Fruit fly (Drosophila melanogaster) whole organism, adult: ENCODE data around the gene CG31949.

Experiments used
- CG11617 ChIP-seq: fragments of 200-800 bp; sonication (Bioruptor generic); optimal IDR thresholded peaks from 2 replicates; lab custom pipeline; 2017; ENCODE audit warnings: mild to moderate bottlenecking, missing biosample characterization, missing genetic modification reagents, missing genetic modification characterization
- CG12768 ChIP-seq: fragments of 200-800 bp; sonication (Bioruptor generic); optimal IDR thresholded peaks from 2 replicates; lab custom pipeline; 2017; ENCODE audit warnings: missing biosample characterization, missing genetic modification characterization, mild to moderate bottlenecking, moderate library complexity, missing genetic modification reagents
- CG14711 ChIP-seq: fragments of 200-800 bp; sonication (Bioruptor generic); optimal IDR thresholded peaks from 2 replicates; lab custom pipeline; 2018; ENCODE audit warnings: missing biosample characterization, mild to moderate bottlenecking, missing genetic modification characterization, moderate library complexity
- CG1620 ChIP-seq: fragments of 200-800 bp; sonication (Bioruptor generic); optimal IDR thresholded peaks from 2 replicates; lab custom pipeline; 2016; ENCODE audit warnings: missing biosample characterization, missing genetic modification characterization
- CG33017 ChIP-seq: fragments of 200-800 bp; sonication (Bioruptor generic); optimal IDR thresholded peaks from 2 replicates; lab custom pipeline; 2018; ENCODE audit warnings: missing biosample characterization, mild to moderate bottlenecking, missing genetic modification characterization, moderate library complexity
- CG5204 ChIP-seq: fragments of 200-800 bp; sonication (Bioruptor generic); optimal IDR thresholded peaks from 2 replicates; lab custom pipeline; 2016; ENCODE audit warnings: missing biosample characterization, missing genetic modification characterization
- CG7045 ChIP-seq: fragments of 200-800 bp; sonication (Bioruptor generic); optimal IDR thresholded peaks from 2 replicates; lab custom pipeline; 2017; ENCODE audit warnings: missing biosample characterization, mild to moderate bottlenecking, missing genetic modification characterization
- CG7101 ChIP-seq: fragments of 200-800 bp; sonication (Bioruptor generic); optimal IDR thresholded peaks from 2 replicates; lab custom pipeline; 2018; ENCODE audit warnings: missing biosample characterization, mild to moderate bottlenecking, missing genetic modification characterization, moderate library complexity
- Clk ChIP-seq: fragments of 200-800 bp; sonication (Bioruptor generic); optimal IDR thresholded peaks from 2 replicates; lab custom pipeline; 2017; ENCODE audit warnings: missing biosample characterization, missing genetic modification characterization
- Crg-1 ChIP-seq: fragments of 200-800 bp; sonication (Bioruptor generic); optimal IDR thresholded peaks from 2 replicates; lab custom pipeline; 2016; ENCODE audit warnings: missing biosample characterization, missing genetic modification characterization
- Hr96 ChIP-seq: fragments of 200-800 bp; sonication (Bioruptor generic); optimal IDR thresholded peaks from 2 replicates; lab custom pipeline; 2016; ENCODE audit warnings: missing biosample characterization, missing genetic modification characterization
- Mnt ChIP-seq: fragments of 200-800 bp; sonication (Bioruptor generic); optimal IDR thresholded peaks from 2 replicates; lab custom pipeline; 2016; ENCODE audit warnings: missing biosample characterization, mild to moderate bottlenecking, missing genetic modification characterization
- bab1 ChIP-seq: fragments of 200-800 bp; sonication (Bioruptor generic); optimal IDR thresholded peaks from 3 replicates; lab custom pipeline; 2019; ENCODE audit warnings: missing biosample characterization, mild to moderate bottlenecking, missing genetic modification characterization, moderate library complexity
- cic ChIP-seq: fragments of 200-800 bp; sonication (Bioruptor generic); optimal IDR thresholded peaks from 2 replicates; lab custom pipeline; 2017; ENCODE audit warnings: missing biosample characterization, mild to moderate bottlenecking, missing genetic modification characterization, moderate library complexity
- cnc ChIP-seq, 2 experiments: fragments of >200 bp; optimal IDR thresholded peaks; 2 replicates each; lab custom pipeline; 2017
- kay ChIP-seq: fragments of 200-800 bp; sonication (Bioruptor generic); peaks from one replicate; lab custom pipeline; 2016; ENCODE audit warnings: missing biosample characterization, missing genetic modification characterization, borderline replicate concordance
- ovo ChIP-seq: fragments of 200-800 bp; sonication (Bioruptor generic); optimal IDR thresholded peaks from 2 replicates; lab custom pipeline; 2016; ENCODE audit warnings: missing biosample characterization, missing genetic modification characterization
- pad ChIP-seq: fragments of 200-800 bp; sonication (Bioruptor generic); optimal IDR thresholded peaks from 3 replicates; lab custom pipeline; 2017; ENCODE audit warnings: missing biosample characterization, missing genetic modification characterization, mild to moderate bottlenecking, moderate library complexity, missing genetic modification reagents
- tj ChIP-seq: fragments of 200-800 bp; sonication (Bioruptor generic); optimal IDR thresholded peaks from 3 replicates; lab custom pipeline; 2017; ENCODE audit warnings: missing biosample characterization, mild to moderate bottlenecking, missing genetic modification characterization, moderate library complexity
- toe ChIP-seq: fragments of 200-800 bp; sonication (Bioruptor generic); optimal IDR thresholded peaks from 2 replicates; lab custom pipeline; 2016; ENCODE audit warnings: missing biosample characterization, missing genetic modification characterization

Gene CG31949

DNA sequence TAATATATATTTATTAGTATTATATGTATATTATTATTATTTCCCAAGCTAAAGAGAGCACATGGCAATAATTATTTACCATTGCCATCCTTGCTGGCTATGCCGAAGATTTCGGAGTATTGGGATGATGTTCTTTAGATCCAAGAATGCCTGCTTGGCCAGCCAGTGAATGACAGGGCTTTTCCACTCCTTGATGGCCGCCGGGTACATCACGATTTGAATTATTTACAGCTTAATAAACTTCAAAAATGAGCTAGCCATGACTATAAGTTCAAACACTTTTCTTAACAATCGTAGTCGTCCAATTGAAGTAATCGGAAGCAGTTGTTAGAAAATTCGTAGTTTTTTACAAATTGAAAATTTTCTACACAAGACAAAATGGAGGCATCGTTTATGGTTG, at the start of gene CG31949:
CG31949 (plus strand) TSS at position 301 of the 400 bp plus-strand sequence.
- TF ChIP-seq CG11617 (GFP tag; lab: Kevin White, UChicago) (no peak), kay (GFP tag; lab: Kevin White, UChicago) (no peak), CG1620 (GFP tag; lab: Kevin White, UChicago) (no peak), CG14711 (no peak), CG7045 (no peak), Mnt (GFP tag; lab: Kevin White, UChicago) (no peak), toe (GFP tag; lab: Kevin White, UChicago) (no peak), CG5204 (GFP tag; lab: Kevin White, UChicago) (no peak), ovo (GFP tag; lab: Kevin White, UChicago) (no peak), tj (GFP tag; lab: Kevin White, UChicago) (no peak), pad (no peak), cnc (optimal IDR thresholded peaks at IDR 0.05; lab: Kevin White, UChicago) (no peak), CG7101 (tag; lab: Kevin White, UChicago) (no peak), CG12768 (GFP tag; lab: Kevin White, UChicago) (no peak), Clk (GFP tag; lab: Kevin White, UChicago) (no peak), CG33017 (no peak)

DNA sequence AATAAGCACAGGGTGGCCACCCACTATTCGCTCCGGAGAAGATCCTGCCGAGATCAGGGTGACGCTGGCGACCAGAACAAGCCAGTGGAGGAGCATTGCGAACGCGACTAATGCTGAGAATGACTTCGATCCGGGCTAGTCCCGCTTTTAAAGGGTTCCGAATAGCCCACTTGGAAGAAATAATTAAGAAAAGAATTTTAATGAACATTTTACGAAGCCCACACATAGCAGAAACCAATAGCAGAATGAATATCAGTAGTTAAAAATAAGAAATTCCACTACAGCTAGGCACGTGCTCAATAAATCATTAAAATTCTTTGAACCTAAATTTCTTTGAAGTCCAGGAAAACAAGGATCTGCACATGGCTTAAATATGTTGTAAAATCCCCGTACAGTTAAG, 48.7 kb upstream of the CG31949 start, which contains the start of gene Ser12:
Ser12 (minus strand) TSS at position 101 of the 400 bp plus-strand sequence.
- TF ChIP-seq Clk (GFP tag; lab: Kevin White, UChicago) (no peak), CG14711 (no peak), Hr96 (GFP tag; lab: Kevin White, UChicago) (no peak), Mnt (GFP tag; lab: Kevin White, UChicago) (no peak), toe (GFP tag; lab: Kevin White, UChicago) (no peak), CG7101 (tag; lab: Kevin White, UChicago) (no peak), CG11617 (GFP tag; lab: Kevin White, UChicago) (no peak), ovo (GFP tag; lab: Kevin White, UChicago) (no peak), Crg-1 (GFP tag; lab: Kevin White, UChicago) (no peak)

DNA sequence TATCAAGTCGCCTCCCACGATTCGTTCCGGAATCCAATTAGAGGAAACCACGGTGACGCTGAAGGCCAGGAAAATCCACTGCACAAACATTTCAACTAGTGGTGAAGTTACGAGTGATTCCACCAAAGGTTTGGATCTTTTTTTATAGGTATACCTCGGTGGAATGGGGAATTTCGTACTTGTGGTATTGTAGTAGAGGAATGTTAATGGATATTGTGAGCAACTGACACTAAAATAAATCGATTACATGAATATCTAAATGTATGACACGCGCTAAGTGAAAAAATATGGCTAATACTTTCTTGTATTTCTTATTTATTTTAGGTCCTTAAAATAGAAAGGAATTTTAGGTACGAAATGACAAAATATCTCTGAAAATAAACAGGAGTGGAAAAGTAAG, 47.7 kb upstream of the CG31949 start, which contains the start of gene CG17239:
CG17239 (minus strand) TSS at position 101 of the 400 bp plus-strand sequence.
- TF ChIP-seq CG14711 (no peak), cnc (optimal IDR thresholded peaks at IDR 0.05; lab: Kevin White, UChicago) (no peak), kay (GFP tag; lab: Kevin White, UChicago) (no peak), CG7045 (no peak)

DNA sequence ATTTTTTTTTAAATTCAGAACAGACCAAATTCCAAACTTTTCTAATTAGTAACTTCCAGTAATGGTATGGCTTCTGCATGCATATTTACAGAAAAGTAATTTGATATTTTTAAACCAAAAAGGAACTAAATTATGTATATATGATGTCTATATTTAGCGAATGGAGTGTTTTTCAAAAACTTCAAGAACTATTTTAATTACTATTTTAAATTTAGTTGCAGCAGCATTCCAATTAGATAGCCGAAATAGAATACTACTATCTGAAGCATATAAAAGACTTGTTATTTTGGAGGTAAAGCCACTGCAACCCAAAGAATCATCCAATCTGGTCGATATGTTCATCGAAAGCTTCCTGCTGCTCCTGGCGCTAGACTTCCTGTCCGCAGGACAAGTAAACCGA, 47.2 kb upstream of the CG31949 start, which contains the start of gene CG17234:
CG17234 (plus strand) TSS at position 301 of the 400 bp plus-strand sequence.
- no peak for TF ChIP-seq Clk (GFP tag; lab: Kevin White, UChicago)

DNA sequence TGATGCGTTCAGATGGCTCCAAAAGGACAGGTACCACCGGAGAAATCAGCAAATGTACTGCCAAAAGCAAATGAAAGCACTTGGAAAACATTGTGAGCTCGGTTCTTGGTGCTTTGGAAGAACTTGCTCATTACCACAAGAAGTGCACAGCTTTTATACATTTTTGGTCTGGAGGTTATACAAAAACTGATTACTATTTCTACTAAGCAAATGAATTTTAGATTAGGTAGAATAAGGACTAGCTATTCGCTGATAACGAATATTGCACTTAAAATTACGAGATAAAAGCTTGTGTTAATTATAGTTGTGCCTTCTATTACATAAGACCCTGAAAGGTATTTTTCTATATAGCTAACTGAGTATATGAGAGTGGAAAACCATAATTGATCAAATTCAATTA, 45.0 kb upstream of the CG31949 start, which contains the start of gene Send1:
Send1 (minus strand) TSS at position 101 of the 400 bp plus-strand sequence.
- no peak for TF ChIP-seq tj (GFP tag; lab: Kevin White, UChicago)

DNA sequence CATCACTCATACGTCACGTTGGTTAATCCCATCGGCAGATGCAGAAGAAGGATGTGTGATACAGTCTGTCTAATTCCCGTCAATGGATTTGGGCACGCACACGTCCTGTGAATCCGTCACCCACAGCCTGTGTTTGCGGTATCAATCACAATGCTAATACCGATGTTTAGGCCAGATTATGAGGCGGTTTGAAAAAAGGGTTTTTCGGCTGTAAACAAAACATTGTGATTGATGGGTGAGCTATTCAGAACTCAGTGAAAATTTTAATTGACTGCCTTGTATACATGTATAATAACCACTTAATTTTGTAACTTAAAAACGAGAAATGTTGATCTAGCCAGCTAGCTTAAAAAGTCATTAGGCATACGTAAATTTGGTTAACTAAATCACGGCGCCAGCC, 36.8 kb upstream of the CG31949 start, which contains the start of gene CG4270:
CG4270 (plus strand) TSS at position 301 of the 400 bp plus-strand sequence.
- TF ChIP-seq cic (GFP tag; lab: Kevin White, UChicago) (no peak), CG11617 (GFP tag; lab: Kevin White, UChicago) (no peak), pad (no peak), CG1620 (GFP tag; lab: Kevin White, UChicago) (no peak), toe (GFP tag; lab: Kevin White, UChicago) (no peak), Hr96 (GFP tag; lab: Kevin White, UChicago) (no peak), bab1 (GFP tag; lab: Kevin White, UChicago) (no peak), CG14711 (no peak), Mnt (GFP tag; lab: Kevin White, UChicago) (no peak), cnc (optimal IDR thresholded peaks at IDR 0.05; lab: Kevin White, UChicago) (no peak)

DNA sequence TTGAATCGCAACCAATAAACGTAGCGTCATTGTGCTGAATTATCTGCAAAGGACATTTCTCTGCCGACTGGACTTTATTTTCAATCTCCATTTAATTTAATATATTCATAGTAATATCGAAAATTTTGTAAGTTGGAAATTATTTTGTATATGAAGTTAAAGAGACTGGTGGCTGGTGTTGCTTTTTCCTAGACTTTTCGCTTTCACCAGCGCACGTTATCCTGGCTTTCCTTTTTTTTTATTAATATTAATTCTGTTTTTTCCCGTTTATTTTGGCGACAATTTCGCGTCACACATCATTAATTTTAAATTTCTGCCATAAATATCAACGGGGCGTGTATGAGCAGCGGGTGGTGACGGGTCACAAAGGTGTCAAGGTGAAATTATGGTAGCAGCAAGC, 34.7 kb upstream of the CG31949 start, which contains the start of gene CG34049:
CG34049 (minus strand) TSS at position 101 of the 400 bp plus-strand sequence.
- no peak for TF ChIP-seq CG5204 (GFP tag; lab: Kevin White, UChicago)
- TF ChIP-seq CG14711: no peak
- no peak for TF ChIP-seq cic (GFP tag; lab: Kevin White, UChicago)
- no peak for TF ChIP-seq bab1 (GFP tag; lab: Kevin White, UChicago)
- no peak for TF ChIP-seq tj (GFP tag; lab: Kevin White, UChicago)
- no peak for TF ChIP-seq CG11617 (GFP tag; lab: Kevin White, UChicago)

DNA sequence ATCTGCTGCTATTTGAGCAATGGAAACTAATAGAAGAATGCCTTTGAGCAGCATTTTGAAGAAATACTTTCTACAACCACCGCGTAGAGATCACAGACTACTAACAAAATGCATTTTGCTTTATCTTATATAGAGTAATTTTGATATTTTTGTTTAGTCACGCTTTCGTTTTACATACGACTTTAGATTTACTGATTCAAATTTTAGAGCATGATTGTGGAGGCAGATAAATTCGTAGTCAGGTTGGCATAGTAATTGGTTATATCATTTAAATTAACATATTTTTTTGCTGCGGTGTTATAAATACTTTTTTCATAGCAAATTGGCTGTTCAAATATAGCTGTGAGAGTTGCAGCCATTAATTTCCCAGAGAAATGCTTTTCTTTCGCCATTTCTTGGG, 30.9 kb upstream of the CG31949 start, which contains the start of gene CG17242:
CG17242 (minus strand) TSS at position 101 of the 400 bp plus-strand sequence.
- TF ChIP-seq cnc (optimal IDR thresholded peaks at IDR 0.05; lab: Kevin White, UChicago) (no peak), CG12768 (GFP tag; lab: Kevin White, UChicago) (no peak), bab1 (GFP tag; lab: Kevin White, UChicago) (no peak), Crg-1 (GFP tag; lab: Kevin White, UChicago) (no peak), CG33017 (no peak), tj (GFP tag; lab: Kevin White, UChicago) (no peak), CG14711 (no peak), CG7101 (tag; lab: Kevin White, UChicago) (no peak), cic (GFP tag; lab: Kevin White, UChicago) (no peak), CG7045 (no peak)
